Worm (Caenorhabditis elegans): ENCODE data around the gene C25H3.3.

Gene C25H3.3

DNA sequence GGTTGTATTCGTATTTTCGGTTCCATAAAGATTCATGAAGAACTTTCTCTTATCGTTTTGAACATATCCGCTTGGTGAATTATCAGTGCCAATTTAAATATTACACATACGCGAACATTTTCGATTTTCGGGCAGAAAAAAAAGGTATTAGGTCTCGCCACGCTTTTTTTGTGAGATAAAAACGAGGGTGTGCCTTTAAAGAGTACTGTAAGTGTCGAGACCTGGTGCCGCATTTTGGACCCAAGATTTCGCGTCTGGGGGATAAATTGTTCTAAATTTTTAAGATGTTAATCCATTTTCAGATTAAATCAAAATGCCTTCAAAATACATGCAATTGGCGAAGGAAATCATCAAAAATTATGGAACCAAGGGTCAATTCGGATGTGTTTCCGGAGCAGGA, at the start of gene C25H3.3:
C25H3.3 (plus strand) TSS at position 301 of the 400 bp plus-strand sequence.
- TF ChIP-seq dao-5 (tag; optimal IDR thresholded peaks at IDR 0.05): no peak
- TF ChIP-seq W03F9.2 (tag; optimal IDR thresholded peaks at IDR 0.05): no peak
- TF ChIP-seq him-1 (tag; optimal IDR thresholded peaks at IDR 0.05): no peak

- no peak for TF ChIP-seq him-1 (tag; optimal IDR thresholded peaks at IDR 0.05)
- no peak for TF ChIP-seq W03F9.2 (tag; optimal IDR thresholded peaks at IDR 0.05)
- no peak for TF ChIP-seq dao-5 (tag; optimal IDR thresholded peaks at IDR 0.05)
Measured at ce11 chrII:5646942-5647341, 47.1 kb upstream of the C25H3.3 start, which contains the start of gene F59E12.9. Gene F59E12.9 (minus strand): TSS chrII:5647042.

- TF ChIP-seq dao-5 (tag; optimal IDR thresholded peaks at IDR 0.05) (no peak), him-1 (tag; optimal IDR thresholded peaks at IDR 0.05) (no peak), W03F9.2 (tag; optimal IDR thresholded peaks at IDR 0.05) (no peak)
Measured at ce11 chrII:5648272-5648671, 45.7 kb upstream of the C25H3.3 start, which contains the start of gene ddl-1. Gene ddl-1 (minus strand): TSS chrII:5648372.

DNA sequence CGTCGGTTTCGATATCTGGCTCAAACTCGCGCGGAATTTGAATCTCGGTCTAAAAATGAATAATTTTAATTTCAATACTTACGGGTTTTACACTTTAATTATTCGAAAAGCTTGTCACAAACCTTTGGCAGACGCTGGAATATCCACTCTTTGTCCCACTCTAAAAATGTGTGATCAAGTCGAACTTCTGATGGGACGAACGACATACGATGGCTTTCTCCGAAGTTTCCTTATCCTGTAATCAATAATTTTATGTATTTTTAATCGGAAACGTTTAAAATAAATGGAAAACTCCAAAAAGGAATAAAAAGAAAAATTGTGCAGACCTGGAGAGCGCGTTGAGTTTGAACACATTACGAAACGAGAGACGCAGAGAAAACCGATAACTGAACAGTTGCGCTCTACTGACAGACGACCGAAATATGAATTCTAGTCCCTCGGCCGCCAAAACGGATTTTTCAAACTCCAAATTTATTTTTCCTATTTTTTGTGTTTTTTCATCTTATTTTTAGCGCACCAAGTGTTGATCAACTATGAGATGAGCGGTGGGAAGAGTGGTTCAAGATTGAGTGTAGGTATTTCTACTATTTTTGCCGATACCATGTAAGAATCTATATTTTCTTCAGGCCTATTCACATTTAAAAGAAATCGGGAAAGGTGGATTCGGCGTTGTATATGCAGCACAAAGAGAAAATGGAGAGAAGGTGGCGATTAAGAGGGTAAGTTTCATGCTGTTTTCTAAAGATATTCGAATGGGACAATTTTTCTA, 44.6 kb upstream of the C25H3.3 start, which contains the start of the genes sam-4, F59E12.17 and zyg-1:
sam-4 (minus strand) TSS at position 51 of the 769 bp plus-strand sequence.
F59E12.17 (minus strand) TSS at position 235 of the 769 bp plus-strand sequence.
zyg-1 (plus strand) TSS at position 513 of the 769 bp plus-strand sequence.
- TF ChIP-seq W03F9.2 (tag; optimal IDR thresholded peaks at IDR 0.05) (peak; percentile 74), him-1 (tag; optimal IDR thresholded peaks at IDR 0.05) (no peak), dao-5 (tag; optimal IDR thresholded peaks at IDR 0.05) (no peak)

DNA sequence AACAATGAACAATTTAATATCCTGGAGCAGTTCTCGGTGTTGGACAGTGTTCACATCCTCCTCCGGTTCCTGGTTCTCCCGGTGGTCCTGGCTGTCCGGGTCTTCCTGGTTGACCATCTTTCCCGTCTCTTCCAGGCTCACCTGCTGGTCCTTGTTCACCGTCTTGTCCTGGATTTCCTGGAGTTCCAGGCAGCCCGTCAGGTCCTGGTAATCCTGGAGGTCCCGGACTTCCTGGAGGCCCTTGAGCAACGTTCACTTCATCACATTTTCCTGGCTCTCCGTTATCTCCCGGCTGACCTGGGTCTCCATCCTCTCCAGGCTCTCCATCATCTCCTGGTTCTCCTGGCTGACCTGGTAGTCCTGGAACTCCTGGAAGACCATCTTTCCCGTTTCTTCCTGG, 42.6 kb upstream of the C25H3.3 start:
- TF ChIP-seq him-1 (tag; optimal IDR thresholded peaks at IDR 0.05): no peak
- TF ChIP-seq W03F9.2 (tag; optimal IDR thresholded peaks at IDR 0.05): no peak
- TF ChIP-seq dao-5 (tag; optimal IDR thresholded peaks at IDR 0.05): no peak

DNA sequence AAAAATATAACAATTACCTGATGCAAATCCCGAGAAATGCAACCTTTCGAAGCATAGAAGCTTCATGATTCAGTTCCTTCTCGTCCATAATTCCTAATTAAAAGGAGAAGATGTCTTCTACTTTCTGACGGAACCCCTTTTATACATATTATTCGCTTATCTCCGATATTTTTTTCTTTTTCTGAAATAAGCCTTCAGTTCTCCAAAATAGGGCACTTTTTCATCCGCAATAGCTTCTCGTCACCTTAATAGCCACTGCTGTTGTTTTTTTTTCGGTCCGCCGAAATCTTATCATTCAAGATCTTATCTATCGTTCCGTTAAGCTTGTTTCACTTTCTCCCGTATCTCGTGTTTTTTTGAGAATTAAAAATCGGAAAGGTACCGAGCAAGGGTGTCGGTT, 41.7 kb upstream of the C25H3.3 start, which contains the start of gene bli-2:
bli-2 (minus strand) TSS at position 101 of the 400 bp plus-strand sequence.
- TF ChIP-seq him-1 (tag; optimal IDR thresholded peaks at IDR 0.05) (no peak), W03F9.2 (tag; optimal IDR thresholded peaks at IDR 0.05) (no peak), dao-5 (tag; optimal IDR thresholded peaks at IDR 0.05) (no peak)

DNA sequence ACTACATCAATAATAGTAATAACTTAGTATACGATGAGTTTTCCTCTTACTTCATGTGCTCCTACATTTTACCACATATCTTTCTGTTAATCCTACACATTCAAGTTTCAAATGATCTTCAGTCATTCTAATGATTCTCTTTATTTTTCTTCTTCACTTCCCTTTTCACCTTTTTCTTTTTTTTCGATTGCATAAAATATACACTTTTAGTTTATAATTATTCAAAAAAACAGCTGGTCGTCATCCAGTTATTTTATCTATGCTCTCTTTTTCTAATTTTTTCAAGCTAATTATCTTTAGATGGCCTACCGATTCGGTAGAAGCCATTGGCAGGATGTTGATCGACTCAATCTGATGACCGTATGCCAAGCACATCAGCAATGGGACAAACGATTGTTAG, 39.8 kb upstream of the C25H3.3 start, which contains the start of gene F59E12.1:
F59E12.1 (plus strand) TSS at position 301 of the 400 bp plus-strand sequence.
- TF ChIP-seq W03F9.2 (tag; optimal IDR thresholded peaks at IDR 0.05) (no peak), him-1 (tag; optimal IDR thresholded peaks at IDR 0.05) (no peak), dao-5 (tag; optimal IDR thresholded peaks at IDR 0.05) (no peak)

DNA sequence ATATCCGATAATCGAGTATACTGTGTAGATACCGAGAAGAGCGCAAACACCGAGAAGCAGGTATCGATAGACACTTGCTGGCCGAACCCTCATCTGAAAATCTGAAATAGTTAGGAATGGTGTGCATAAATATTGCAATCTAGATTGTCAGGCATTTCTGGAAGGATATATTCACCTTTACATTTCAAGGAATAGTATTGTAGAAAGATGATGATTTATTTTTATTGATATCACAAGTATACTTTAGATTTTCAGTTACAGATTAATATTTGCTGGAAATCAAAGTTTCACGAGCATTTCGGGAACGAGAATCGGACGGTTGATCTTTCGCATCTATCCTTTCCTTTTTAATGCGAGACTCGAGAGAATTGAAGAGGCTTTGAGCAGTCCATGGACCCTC, 34.3 kb upstream of the C25H3.3 start, which contains the start of gene fut-3:
fut-3 (minus strand) TSS at position 101 of the 400 bp plus-strand sequence.
- no peak for TF ChIP-seq dao-5 (tag; optimal IDR thresholded peaks at IDR 0.05)
- no peak for TF ChIP-seq W03F9.2 (tag; optimal IDR thresholded peaks at IDR 0.05)
- no peak for TF ChIP-seq him-1 (tag; optimal IDR thresholded peaks at IDR 0.05)

- TF ChIP-seq W03F9.2 (tag; optimal IDR thresholded peaks at IDR 0.05): no peak
- no peak for TF ChIP-seq dao-5 (tag; optimal IDR thresholded peaks at IDR 0.05)
- no peak for TF ChIP-seq him-1 (tag; optimal IDR thresholded peaks at IDR 0.05)
Measured at ce11 chrII:5660155-5660554, 33.8 kb upstream of the C25H3.3 start.

- TF ChIP-seq him-1 (tag; optimal IDR thresholded peaks at IDR 0.05) (peak; percentile 73), dao-5 (tag; optimal IDR thresholded peaks at IDR 0.05) (no peak), W03F9.2 (tag; optimal IDR thresholded peaks at IDR 0.05) (peak; percentile 33)
Measured at ce11 chrII:5660736-5661734, 33.0 kb upstream of the C25H3.3 start, which contains the start of the genes ift-43 and mdt-26. Gene ift-43 (minus strand): TSS chrII:5660786. Gene mdt-26 (plus strand): TSS chrII:5661181.

DNA sequence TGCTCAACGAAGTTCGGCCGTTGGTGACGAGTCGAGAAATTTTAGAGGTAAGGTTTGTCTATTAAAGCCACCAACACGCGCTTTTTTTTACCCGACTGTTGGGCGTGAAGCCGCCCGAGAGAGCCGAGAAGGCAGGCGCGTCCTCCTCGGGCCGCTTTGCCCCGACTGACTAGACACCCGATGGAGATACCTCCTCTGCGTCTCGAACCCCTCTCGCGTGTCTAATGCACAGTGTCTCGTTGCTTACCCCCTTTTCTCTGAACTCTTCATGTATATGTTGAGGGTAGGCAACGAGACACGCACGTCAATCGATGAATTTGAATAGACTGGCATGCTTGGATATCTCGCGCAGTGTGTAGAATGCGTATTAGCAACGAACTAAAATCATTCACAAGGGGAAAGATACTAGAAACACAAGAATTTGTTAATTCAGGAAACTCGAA, 32.2 kb upstream of the C25H3.3 start:
- TF ChIP-seq him-1 (tag; optimal IDR thresholded peaks at IDR 0.05): peak; percentile 84
- no peak for TF ChIP-seq W03F9.2 (tag; optimal IDR thresholded peaks at IDR 0.05)
- TF ChIP-seq dao-5 (tag; optimal IDR thresholded peaks at IDR 0.05): peak; percentile 69

DNA sequence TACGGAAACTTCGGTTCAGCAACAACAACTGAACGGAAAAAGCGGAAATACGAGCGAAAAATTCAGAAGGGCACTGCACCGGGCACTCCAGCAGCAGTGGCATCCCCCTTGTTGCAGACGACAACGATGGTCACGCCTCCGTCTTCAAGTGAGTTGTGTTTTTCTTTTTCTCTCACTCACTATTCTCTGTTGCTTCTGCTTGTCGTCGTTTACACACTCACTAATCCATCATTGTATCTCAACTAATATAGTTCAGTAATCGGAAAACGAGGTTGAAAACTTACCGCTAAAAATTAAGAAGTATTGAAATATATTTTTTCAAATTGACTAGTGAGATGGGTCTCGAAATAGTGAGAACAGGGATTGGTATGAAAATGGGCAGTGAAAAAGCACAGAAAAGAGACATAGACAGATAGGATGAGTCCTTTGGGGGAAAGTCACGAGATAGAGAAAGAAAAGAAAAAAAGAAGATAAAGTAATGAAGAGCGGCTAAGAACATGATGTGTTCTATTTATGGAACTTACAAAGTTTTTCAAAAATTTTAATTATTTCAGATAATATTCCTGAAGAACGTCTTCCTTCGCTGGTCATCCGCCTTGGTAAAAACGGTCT, 30.7 kb upstream of the C25H3.3 start:
- TF ChIP-seq dao-5 (tag; optimal IDR thresholded peaks at IDR 0.05) (no peak), W03F9.2 (tag; optimal IDR thresholded peaks at IDR 0.05) (no peak), him-1 (tag; optimal IDR thresholded peaks at IDR 0.05) (no peak)

All from whole organism, L4/young adult.